Worm (Caenorhabditis elegans): ENCODE measurements around the gene del-1.

- TF ChIP-seq ama-1 (optimal IDR thresholded peaks at IDR 0.05) (no peak), ama-1 (GFP tag; optimal IDR thresholded peaks at IDR 0.05) (no peak), F39B2.1 (GFP tag; IDR thresholded peaks at IDR 0.05) (no peak), lin-54 (GFP tag; optimal IDR thresholded peaks at IDR 0.05) (no peak), dpl-1 (GFP tag; optimal IDR thresholded peaks at IDR 0.05) (no peak)
Measured at ce11 chrX:14292632-14293031, 24.8 kb downstream of the del-1 start.

All from whole organism, young adult.